Worm (Caenorhabditis elegans) whole organism, L4 larva: ENCODE measurements around the gene pkc-3.

Experiments used
- F44E2.7 ChIP-seq: fragments of 200-800 bp; sonication (Bioruptor generic); IDR thresholded peaks from 2 replicates; pipeline ENCODE4 v2.1.2; 2022; ENCODE audit warnings: missing genetic modification characterization, missing compliant biosample characterization
- T26A8.4 ChIP-seq: fragments of 200-800 bp; sonication (Bioruptor generic); IDR thresholded peaks from 2 replicates; pipeline ENCODE4 v1.3.6; 2022; ENCODE audit warnings: missing genetic modification characterization, missing compliant biosample characterization
- Y75B8A.6 ChIP-seq: fragments of 200-800 bp; sonication (Bioruptor generic); IDR thresholded peaks from 2 replicates; pipeline ENCODE4 v1.3.6; 2022; ENCODE audit warnings: missing genetic modification reagents, missing genetic modification characterization, missing compliant biosample characterization
- ZK337.2 ChIP-seq: fragments of 200-800 bp; sonication (Bioruptor generic); IDR thresholded peaks from 2 replicates; pipeline ENCODE4 v1.3.6; 2022; ENCODE audit warnings: missing genetic modification reagents, missing genetic modification characterization, missing compliant biosample characterization
- aha-1 ChIP-seq: fragments of 150-350 bp; peaks from one replicate; lab custom pipeline; 2014; ENCODE audit warnings: missing biosample characterization, missing genetic modification characterization
- arid-1 ChIP-seq: fragments of 200-800 bp; sonication (Bioruptor generic); conservative IDR thresholded peaks from 2 replicates; pipeline ENCODE4 v1.3.6; 2022; ENCODE audit warnings: missing genetic modification reagents, missing genetic modification characterization, missing compliant biosample characterization
- attf-4 ChIP-seq: sonication (generic microtip); optimal IDR thresholded peaks from 3 replicates; lab custom pipeline; 2017; ENCODE audit warnings: missing biosample characterization, missing genetic modification characterization
- ceh-28 ChIP-seq: fragments of 150-350 bp; optimal IDR thresholded peaks from 2 replicates; lab custom pipeline; 2014; ENCODE audit warnings: missing biosample characterization, missing genetic modification reagents, missing genetic modification characterization
- ceh-44 ChIP-seq: fragments of 200-800 bp; sonication (Bioruptor generic); IDR thresholded peaks from 2 replicates; pipeline ENCODE4 v1.3.6; 2022; ENCODE audit warnings: missing genetic modification reagents, missing genetic modification characterization, missing compliant biosample characterization
- daf-16 ChIP-seq, 3 experiments: sonication (generic microtip); optimal IDR thresholded peaks; 2 replicates each; lab custom pipeline; 2016 to 2017; ENCODE audit warnings: missing genetic modification characterization in 3 of 3, missing genetic modification reagents in 3 of 3, mild to moderate bottlenecking in 2 of 3, missing compliant biosample characterization in 2 of 3, missing biosample characterization in 1 of 3, moderate library complexity in 1 of 3
- dmd-9 ChIP-seq: fragments of 200-800 bp; sonication (Bioruptor generic); IDR thresholded peaks from 2 replicates; pipeline ENCODE4 v1.3.6; 2022; ENCODE audit warnings: missing genetic modification reagents, missing genetic modification characterization, missing compliant biosample characterization
- dpl-1 ChIP-seq: fragments of 150-350 bp; optimal IDR thresholded peaks from 2 replicates; lab custom pipeline; 2014; ENCODE audit warnings: missing biosample characterization, missing genetic modification reagents, missing genetic modification characterization
- duxl-1 ChIP-seq: sonication (generic microtip); optimal IDR thresholded peaks from 2 replicates; lab custom pipeline; 2016; ENCODE audit warnings: mild to moderate bottlenecking, missing genetic modification characterization, moderate library complexity, missing compliant biosample characterization; ENCODE audit not compliant: poor library complexity
- egl-27 ChIP-seq: sonication (generic microtip); optimal IDR thresholded peaks from 3 replicates; lab custom pipeline; 2017; ENCODE audit warnings: missing biosample characterization, missing genetic modification reagents, missing genetic modification characterization
- egl-43 ChIP-seq: fragments of 200-800 bp; sonication (Bioruptor generic); IDR thresholded peaks from 2 replicates; pipeline ENCODE4 v1.3.6; 2022; ENCODE audit warnings: missing genetic modification reagents, missing genetic modification characterization, missing compliant biosample characterization
- fos-1 ChIP-seq: fragments of 150-350 bp; optimal IDR thresholded peaks from 2 replicates; lab custom pipeline; 2014; ENCODE audit warnings: missing biosample characterization, missing genetic modification characterization
- gei-8 ChIP-seq: fragments of 200-800 bp; sonication (Bioruptor generic); optimal IDR thresholded peaks from 2 replicates; lab custom pipeline; 2018; ENCODE audit warnings: mild to moderate bottlenecking, missing genetic modification characterization, missing compliant biosample characterization
- hif-1 ChIP-seq, 2 experiments: sonication (generic microtip); optimal IDR thresholded peaks; 2 replicates each; lab custom pipeline; 2016 to 2017; ENCODE audit warnings: missing compliant biosample characterization in 2 of 2, missing genetic modification characterization in 2 of 2, missing genetic modification reagents in 2 of 2, missing genotype in 2 of 2, mild to moderate bottlenecking in 1 of 2
- hlh-30 ChIP-seq: sonication (generic microtip); optimal IDR thresholded peaks from 2 replicates; lab custom pipeline; 2017; ENCODE audit warnings: antibody characterized with exemption, mild to moderate bottlenecking, missing genetic modification characterization, missing compliant biosample characterization; ENCODE audit not compliant: insufficient read depth
- lin-13 ChIP-seq: fragments of 150-350 bp; optimal IDR thresholded peaks from 2 replicates; lab custom pipeline; 2014; ENCODE audit warnings: missing biosample characterization, missing genetic modification reagents, missing genetic modification characterization
- lin-39 ChIP-seq: fragments of 150-350 bp; optimal IDR thresholded peaks from 2 replicates; lab custom pipeline; 2014; ENCODE audit warnings: missing biosample characterization, missing genetic modification reagents, missing genetic modification characterization
- lir-3 ChIP-seq: sonication (generic microtip); optimal IDR thresholded peaks from 2 replicates; lab custom pipeline; 2016; ENCODE audit warnings: mild to moderate bottlenecking, missing genetic modification characterization, missing compliant biosample characterization
- mdl-1 ChIP-seq, 2 experiments: fragments of 150-350 bp in 1 of 2; sonication (generic microtip) in 1 of 2; optimal IDR thresholded peaks; 2 replicates each; lab custom pipeline; 2014 to 2017; ENCODE audit warnings: missing biosample characterization in 2 of 2, missing genetic modification characterization in 2 of 2
- mep-1 ChIP-seq: fragments of 150-350 bp; sonication (generic microtip); optimal IDR thresholded peaks from 3 replicates; lab custom pipeline; 2014; ENCODE audit warnings: missing biosample characterization, missing genetic modification characterization
- mes-2 ChIP-seq: sonication (generic microtip); optimal IDR thresholded peaks from 2 replicates; lab custom pipeline; 2016; ENCODE audit warnings: missing genotype, mild to moderate bottlenecking, missing genetic modification characterization, missing compliant biosample characterization; ENCODE audit not compliant: poor library complexity, severe bottlenecking
- mxl-2 ChIP-seq: fragments of 200-800 bp; sonication (Bioruptor generic); conservative IDR thresholded peaks from 2 replicates; pipeline ENCODE4 v1.3.6; 2022; ENCODE audit warnings: missing genetic modification reagents, missing genetic modification characterization, missing compliant biosample characterization
- mxl-3 ChIP-seq: fragments of 200-800 bp; sonication (Bioruptor generic); optimal IDR thresholded peaks from 2 replicates; lab custom pipeline; 2018; ENCODE audit warnings: mild to moderate bottlenecking, missing genetic modification characterization, missing compliant biosample characterization
- nhr-10 ChIP-seq: fragments of 150-350 bp; optimal IDR thresholded peaks from 2 replicates; lab custom pipeline; 2014; ENCODE audit warnings: missing biosample characterization, missing genetic modification characterization
- nhr-102 ChIP-seq: sonication (generic microtip); optimal IDR thresholded peaks from 2 replicates; lab custom pipeline; 2016; ENCODE audit warnings: mild to moderate bottlenecking, missing genetic modification characterization, moderate library complexity, missing compliant biosample characterization
- nhr-111 ChIP-seq: fragments of 200-800 bp; sonication (Bioruptor generic); optimal IDR thresholded peaks from 2 replicates; lab custom pipeline; 2018; ENCODE audit warnings: mild to moderate bottlenecking, missing genetic modification characterization, missing compliant biosample characterization
- nhr-25 ChIP-seq: sonication (generic microtip); optimal IDR thresholded peaks from 2 replicates; lab custom pipeline; 2017; ENCODE audit warnings: missing genetic modification characterization, mild to moderate bottlenecking, missing compliant biosample characterization, antibody characterized with exemption, moderate library complexity, borderline replicate concordance; ENCODE audit not compliant: insufficient read depth
- nhr-28 ChIP-seq: fragments of 150-350 bp; optimal IDR thresholded peaks from 2 replicates; lab custom pipeline; 2014; ENCODE audit warnings: missing biosample characterization, missing genetic modification characterization
- nhr-42 ChIP-seq: fragments of 200-800 bp; sonication (Bioruptor generic); IDR thresholded peaks from 2 replicates; pipeline ENCODE4 v1.3.6; 2022; ENCODE audit warnings: missing genetic modification characterization, missing compliant biosample characterization
- nhr-48 ChIP-seq: sonication (generic microtip); optimal IDR thresholded peaks from 2 replicates; lab custom pipeline; 2016; ENCODE audit warnings: mild to moderate bottlenecking, missing genetic modification characterization, missing compliant biosample characterization
- php-3 ChIP-seq: fragments of 200-800 bp; sonication (Bioruptor generic); IDR thresholded peaks from 2 replicates; pipeline ENCODE4 v1.3.6; 2022; ENCODE audit warnings: missing genetic modification reagents, missing genetic modification characterization, missing compliant biosample characterization
- pqm-1 ChIP-seq: sonication (generic microtip); optimal IDR thresholded peaks from 2 replicates; lab custom pipeline; 2017; ENCODE audit warnings: missing biosample characterization, missing genetic modification characterization
- rbr-2 ChIP-seq: sonication (generic microtip); optimal IDR thresholded peaks from 2 replicates; lab custom pipeline; 2016; ENCODE audit warnings: missing genotype, missing genetic modification characterization, missing compliant biosample characterization
- saeg-2 ChIP-seq: fragments of 200-800 bp; sonication (Bioruptor generic); IDR thresholded peaks from 2 replicates; pipeline ENCODE4 v1.3.6; 2022; ENCODE audit warnings: missing genetic modification reagents, missing genetic modification characterization, missing compliant biosample characterization
- sdz-12 ChIP-seq: fragments of 200-800 bp; sonication (Bioruptor generic); optimal IDR thresholded peaks from 2 replicates; lab custom pipeline; 2018; ENCODE audit warnings: mild to moderate bottlenecking, missing genetic modification characterization, missing compliant biosample characterization
- set-16 ChIP-seq: fragments of 200-800 bp; sonication (Bioruptor generic); IDR thresholded peaks from 2 replicates; pipeline ENCODE4 v1.3.6; 2022; ENCODE audit warnings: missing genetic modification reagents, missing genetic modification characterization, missing compliant biosample characterization
- skn-1 ChIP-seq: fragments of 150-350 bp; optimal IDR thresholded peaks from 2 replicates; lab custom pipeline; 2014; ENCODE audit warnings: missing biosample characterization, missing genetic modification characterization
- snpc-1.2 ChIP-seq: fragments of 200-800 bp; sonication (Bioruptor generic); IDR thresholded peaks from 2 replicates; pipeline ENCODE4 v1.3.6; 2022; ENCODE audit warnings: missing genetic modification reagents, missing genetic modification characterization, missing compliant biosample characterization
- snpc-4 ChIP-seq: fragments of 150-350 bp; optimal IDR thresholded peaks from 2 replicates; lab custom pipeline; 2014; ENCODE audit warnings: missing biosample characterization, missing genetic modification characterization
- spr-3 ChIP-seq: fragments of 200-800 bp; sonication (Bioruptor generic); optimal IDR thresholded peaks from 2 replicates; lab custom pipeline; 2018; ENCODE audit warnings: mild to moderate bottlenecking, missing genetic modification characterization, missing compliant biosample characterization
- unc-39 ChIP-seq: sonication (generic microtip); optimal IDR thresholded peaks from 2 replicates; lab custom pipeline; 2017; ENCODE audit warnings: missing biosample characterization, missing genetic modification characterization
- zag-1 ChIP-seq: fragments of 150-350 bp; optimal IDR thresholded peaks from 2 replicates; lab custom pipeline; 2014; ENCODE audit warnings: missing biosample characterization, missing genetic modification characterization
- zfp-2 ChIP-seq: sonication (generic microtip); optimal IDR thresholded peaks from 2 replicates; lab custom pipeline; 2016; ENCODE audit warnings: mild to moderate bottlenecking, missing genetic modification characterization, missing compliant biosample characterization
- zip-2 ChIP-seq: fragments of 150-350 bp; optimal IDR thresholded peaks from 2 replicates; lab custom pipeline; 2014; ENCODE audit warnings: missing biosample characterization, missing genetic modification characterization
- ztf-11 ChIP-seq: fragments of 150-350 bp; optimal IDR thresholded peaks from 2 replicates; lab custom pipeline; 2014; ENCODE audit warnings: missing biosample characterization, missing genetic modification characterization
- ztf-7 ChIP-seq: fragments of 150-350 bp; optimal IDR thresholded peaks from 2 replicates; lab custom pipeline; 2014; ENCODE audit warnings: missing biosample characterization, missing genetic modification characterization

The pkc-3 gene

ce11 chrII:5379614-5380077 lies at the start of gene pkc-3:
Gene pkc-3, plus strand, starts transcription at chrII:5380027.
- TF ChIP-seq rbr-2 (tag; lab: Kevin White, UChicago) (peak; percentile 46), nhr-25 (tag; lab: Kevin White, UChicago) (peak; percentile 95), arid-1 (GFP tag; lab: Robert Waterston, UW) (0 out of 2 replicates have a peak, but pooled peaks have one; percentile 25), saeg-2 (GFP tag; lab: Robert Waterston, UW) (no peak), Y75B8A.6 (GFP tag; lab: Robert Waterston, UW) (0 out of 2 replicates have a peak, but pooled peaks have one; percentile 27), zfp-2 (tag; lab: Kevin White, UChicago) (no peak), lin-39 (no peak), attf-4 (tag; lab: Kevin White, UChicago) (no peak), hif-1 (tag; optimal IDR thresholded peaks at IDR 0.05; lab: Kevin White, UChicago) (peak; percentile 22), mxl-2 (GFP tag; lab: Robert Waterston, UW) (no peak), egl-43 (no peak), nhr-10 (tag; lab: Kevin White, UChicago) (peak; percentile 11), dmd-9 (GFP tag; lab: Robert Waterston, UW) (no peak), dpl-1 (peak; percentile 38), snpc-1.2 (GFP tag; lab: Robert Waterston, UW) (peak; percentile 58; the same call in 1 of the 2 replicates), nhr-111 (no peak), ceh-28 (no peak), sdz-12 (GFP tag; lab: Kevin White, UChicago) (no peak), skn-1 (no peak), set-16 (no peak), duxl-1 (tag; lab: Kevin White, UChicago) (peak; percentile 50), mxl-3 (GFP tag; lab: Kevin White, UChicago) (peak; percentile 86), snpc-4 (tag; lab: Kevin White, UChicago) (no peak), pqm-1 (tag; lab: Kevin White, UChicago) (peak; percentile 71), nhr-28 (tag; lab: Kevin White, UChicago) (peak; percentile 93), unc-39 (tag; lab: Kevin White, UChicago) (no peak), fos-1 (tag; lab: Kevin White, UChicago) (no peak), lin-13 (GFP tag; lab: Kevin White, UChicago) (peak; percentile 54), ztf-11 (no peak), ceh-44 (no peak), ztf-7 (tag; lab: Kevin White, UChicago) (no peak), F44E2.7 (GFP tag; lab: Robert Waterston, UW) (no peak), mep-1 (tag; lab: Kevin White, UChicago) (peak; percentile 86), nhr-48 (tag; lab: Kevin White, UChicago) (no peak), spr-3 (peak; percentile 42), egl-27 (no peak), php-3 (GFP tag; lab: Robert Waterston, UW) (0 out of 2 replicates have a peak, but pooled peaks have one; percentile 14), aha-1 (tag; lab: Kevin White, UChicago) (peak; percentile 99), ZK337.2 (GFP tag; lab: Robert Waterston, UW) (no peak), gei-8 (peak; percentile 77), nhr-42 (peak; percentile 36; the same call in 1 of the 2 replicates), daf-16 (GFP tag; optimal IDR thresholded peaks at IDR 0.05; lab: Kevin White, UChicago) (peak in 1 of 2 experiments; percentile 16), daf-16 (tag; optimal IDR thresholded peaks at IDR 0.05; lab: Kevin White, UChicago) (peak; percentile 72), T26A8.4 (GFP tag; lab: Robert Waterston, UW) (peak; percentile 78), mdl-1 (tag; optimal IDR thresholded peaks at IDR 0.05; lab: Kevin White, UChicago) (peak; percentile 7 to 47), zip-2 (tag; lab: Kevin White, UChicago) (no peak), mes-2 (tag; lab: Kevin White, UChicago) (peak; percentile 67), lir-3 (tag; lab: Kevin White, UChicago) (no peak), zag-1 (tag; lab: Kevin White, UChicago) (no peak), hlh-30 (tag; lab: Kevin White, UChicago) (peak; percentile 83), nhr-102 (tag; lab: Kevin White, UChicago) (peak; percentile 59)
